Worm (Caenorhabditis elegans) whole organism, midembryonic: ENCODE results near the gene srw-143.

Experiments
- T22C8.4 ChIP-seq: fragments of 200-800 bp; sonication (Bioruptor generic); IDR thresholded peaks from 2 replicates; pipeline ENCODE4 v1.3.6; 2022; ENCODE audit warnings: missing genetic modification characterization, missing compliant biosample characterization
- cog-1 ChIP-seq: sonication (generic microtip); optimal IDR thresholded peaks from 2 replicates; lab custom pipeline; 2016; ENCODE audit warnings: missing genetic modification characterization, missing compliant biosample characterization
- flt-1 ChIP-seq: fragments of 200-800 bp; sonication (Bioruptor generic); IDR thresholded peaks from 2 replicates; pipeline ENCODE4 v1.3.6; 2022; ENCODE audit warnings: missing genetic modification characterization, missing compliant biosample characterization
- klf-2 ChIP-seq: fragments of 200-800 bp; sonication (Bioruptor generic); conservative IDR thresholded peaks from 2 replicates; pipeline ENCODE4 v1.3.6; 2022; ENCODE audit warnings: missing genetic modification reagents, missing genetic modification characterization, missing compliant biosample characterization
- med-1 ChIP-seq: sonication (generic microtip); optimal IDR thresholded peaks from 2 replicates; lab custom pipeline; 2017; ENCODE audit warnings: missing genetic modification characterization, mild to moderate bottlenecking, missing compliant biosample characterization, antibody characterized with exemption, missing genetic modification reagents; ENCODE audit not compliant: insufficient read depth
- ref-1 ChIP-seq: fragments of 200-800 bp; sonication (Bioruptor generic); conservative IDR thresholded peaks from 2 replicates; pipeline ENCODE4 v1.3.6; 2022; ENCODE audit warnings: missing genetic modification reagents, missing genetic modification characterization, missing compliant biosample characterization
- tab-1 ChIP-seq: fragments of 200-800 bp; sonication (Bioruptor generic); IDR thresholded peaks from 2 replicates; pipeline ENCODE4 v1.3.6; 2022; ENCODE audit warnings: missing genetic modification characterization, missing compliant biosample characterization
- ztf-23 ChIP-seq: fragments of 200-800 bp; sonication (Bioruptor generic); IDR thresholded peaks from 2 replicates; pipeline ENCODE4 v1.3.6; 2022; ENCODE audit warnings: missing genetic modification reagents, missing genetic modification characterization, missing compliant biosample characterization
- ztf-29 ChIP-seq: fragments of 200-800 bp; sonication (Bioruptor generic); IDR thresholded peaks from 2 replicates; pipeline ENCODE4 v1.3.6; 2022; ENCODE audit warnings: missing genetic modification reagents, missing genetic modification characterization, missing compliant biosample characterization

DNA sequence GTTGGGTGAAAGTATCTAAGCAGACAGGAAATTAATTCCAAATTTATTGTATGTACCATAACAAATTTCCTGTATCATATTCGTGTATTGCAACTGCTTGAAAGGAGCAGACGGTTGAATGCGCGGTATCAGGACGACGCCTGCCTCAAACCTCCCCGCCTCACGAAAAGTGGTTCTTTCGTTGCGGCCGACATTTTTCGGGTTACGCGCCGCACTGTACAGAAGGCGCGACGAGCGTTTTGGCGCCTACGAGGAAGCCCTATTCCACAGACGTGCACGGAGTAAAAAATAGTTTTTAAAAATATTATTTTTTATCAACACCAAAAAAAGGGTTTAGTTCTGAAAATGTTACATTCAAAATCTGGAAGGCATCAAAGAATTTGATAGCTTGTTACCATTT is 21.2 kb downstream of the srw-143 start:
- no peak for TF ChIP-seq cog-1 (tag; lab: Kevin White, UChicago)
- no peak for TF ChIP-seq tab-1 (GFP tag; lab: Robert Waterston, UW)
- TF ChIP-seq klf-2 (GFP tag; lab: Robert Waterston, UW): no peak
- TF ChIP-seq flt-1: no peak
- TF ChIP-seq T22C8.4: no peak
- no peak for TF ChIP-seq med-1 (GFP tag; lab: Kevin White, UChicago)
- TF ChIP-seq ztf-29 (GFP tag; lab: Robert Waterston, UW): no peak
- no peak for TF ChIP-seq ref-1
- no peak for TF ChIP-seq ztf-23 (GFP tag; lab: Robert Waterston, UW)
